Worm (Caenorhabditis elegans) whole organism, young adult: ENCODE results near the gene nhr-28.

Source experiments
- B0035.1 ChIP-seq: sonication (generic microtip); optimal IDR thresholded peaks from 2 replicates; lab custom pipeline; 2016; ENCODE audit warnings: missing genetic modification characterization, mild to moderate bottlenecking, missing compliant biosample characterization, missing genotype, missing genetic modification reagents
- F57C9.4 ChIP-seq: sonication (generic microtip); optimal IDR thresholded peaks from 2 replicates; lab custom pipeline; 2017; ENCODE audit warnings: mild to moderate bottlenecking, missing genetic modification characterization, missing compliant biosample characterization
- K11D2.4 ChIP-seq: fragments of 200-800 bp; sonication (Bioruptor generic); IDR thresholded peaks from 2 replicates; pipeline ENCODE4 v1.3.6; 2022; ENCODE audit warnings: missing genetic modification reagents, missing genetic modification characterization, missing compliant biosample characterization
- T07F8.4 ChIP-seq: sonication (generic microtip); optimal IDR thresholded peaks from 2 replicates; lab custom pipeline; 2016; ENCODE audit warnings: mild to moderate bottlenecking, missing genetic modification characterization, moderate library complexity, missing compliant biosample characterization
- T26A5.8 ChIP-seq: sonication (generic microtip); optimal IDR thresholded peaks from 2 replicates; lab custom pipeline; 2016; ENCODE audit warnings: missing genetic modification characterization, missing compliant biosample characterization
- aptf-2 ChIP-seq: fragments of 200-800 bp; sonication (Bioruptor generic); conservative IDR thresholded peaks from 2 replicates; pipeline ENCODE4 v1.3.6; 2022; ENCODE audit warnings: missing genetic modification reagents, missing genetic modification characterization, missing compliant biosample characterization
- aptf-3 ChIP-seq: fragments of 200-800 bp; sonication (Bioruptor generic); IDR thresholded peaks from 2 replicates; pipeline ENCODE4 v1.3.6; 2022; ENCODE audit warnings: missing genetic modification characterization, missing compliant biosample characterization
- atf-7 ChIP-seq: sonication (generic microtip); optimal IDR thresholded peaks from 2 replicates; lab custom pipeline; 2017; ENCODE audit warnings: mild to moderate bottlenecking, missing genetic modification characterization, missing compliant biosample characterization
- attf-3 ChIP-seq: fragments of 200-800 bp; sonication (Bioruptor generic); conservative IDR thresholded peaks from 2 replicates; pipeline ENCODE4 v1.3.6; 2022; ENCODE audit warnings: missing genetic modification reagents, missing genetic modification characterization, missing compliant biosample characterization
- bed-2 ChIP-seq: fragments of 200-800 bp; sonication (Bioruptor generic); IDR thresholded peaks from 2 replicates; pipeline ENCODE4 v1.3.6; 2022; ENCODE audit warnings: missing genetic modification reagents, missing genetic modification characterization, missing compliant biosample characterization
- ccch-3 ChIP-seq: fragments of 200-800 bp; sonication (Bioruptor generic); optimal IDR thresholded peaks from 2 replicates; lab custom pipeline; 2018; ENCODE audit warnings: mild to moderate bottlenecking, missing genetic modification characterization, missing compliant biosample characterization
- cebp-1 ChIP-seq, 2 experiments: fragments of 200-800 bp in 1 of 2; sonication (Bioruptor generic) in 1 of 2; sonication (generic microtip) in 1 of 2; IDR thresholded peaks in 1 of 2; optimal IDR thresholded peaks in 1 of 2; 2 replicates each; pipeline versions ENCODE4 v1.3.6 to Lab custom; 2017 to 2022; ENCODE audit warnings: missing compliant biosample characterization in 2 of 2, missing genetic modification characterization in 2 of 2, mild to moderate bottlenecking in 1 of 2, missing genetic modification reagents in 1 of 2, moderate library complexity in 1 of 2
- chd-7 ChIP-seq: sonication (generic microtip); optimal IDR thresholded peaks from 2 replicates; lab custom pipeline; 2016; ENCODE audit warnings: mild to moderate bottlenecking, missing genetic modification characterization, moderate library complexity, missing compliant biosample characterization
- die-1 ChIP-seq: sonication (generic microtip); optimal IDR thresholded peaks from 2 replicates; lab custom pipeline; 2016; ENCODE audit warnings: missing genotype, mild to moderate bottlenecking, missing genetic modification characterization, missing compliant biosample characterization
- egl-18 ChIP-seq: fragments of 200-800 bp; sonication (Bioruptor generic); IDR thresholded peaks from 2 replicates; pipeline ENCODE4 v1.3.6; 2022; ENCODE audit warnings: missing genetic modification reagents, missing genetic modification characterization, missing compliant biosample characterization
- egrh-3 ChIP-seq: fragments of 200-800 bp; sonication (Bioruptor generic); IDR thresholded peaks from 2 replicates; pipeline ENCODE4 v1.3.6; 2022; ENCODE audit warnings: missing genetic modification reagents, missing genetic modification characterization, missing compliant biosample characterization
- him-1 ChIP-seq: sonication (generic microtip); optimal IDR thresholded peaks from 2 replicates; lab custom pipeline; 2016; ENCODE audit warnings: missing genotype, missing genetic modification reagents, missing genetic modification characterization, missing compliant biosample characterization
- hlh-12 ChIP-seq: sonication (generic microtip); optimal IDR thresholded peaks from 2 replicates; lab custom pipeline; 2016; ENCODE audit warnings: missing genetic modification characterization, missing compliant biosample characterization
- hmg-1.2 ChIP-seq: fragments of 200-800 bp; sonication (Bioruptor generic); IDR thresholded peaks from 2 replicates; pipeline ENCODE4 v1.3.6; 2022; ENCODE audit warnings: missing genetic modification reagents, missing genetic modification characterization, missing compliant biosample characterization
- hmg-20 ChIP-seq: fragments of 200-800 bp; sonication (Bioruptor generic); IDR thresholded peaks from 2 replicates; pipeline ENCODE4 v1.3.6; 2022; ENCODE audit warnings: missing genetic modification reagents, missing genetic modification characterization, missing compliant biosample characterization
- hsf-1 ChIP-seq: fragments of 200-800 bp; sonication (Bioruptor generic); IDR thresholded peaks from 2 replicates; pipeline ENCODE4 v1.3.6; 2022; ENCODE audit warnings: missing genetic modification reagents, missing genetic modification characterization, missing compliant biosample characterization
- lag-1 ChIP-seq: fragments of 200-800 bp; sonication (Bioruptor generic); IDR thresholded peaks from 2 replicates; pipeline ENCODE4 v1.3.6; 2022; ENCODE audit warnings: missing genetic modification reagents, missing genetic modification characterization, missing compliant biosample characterization
- lin-40 ChIP-seq: sonication (generic microtip); optimal IDR thresholded peaks from 2 replicates; lab custom pipeline; 2016; ENCODE audit warnings: missing genetic modification characterization, mild to moderate bottlenecking, missing compliant biosample characterization, missing genotype, missing genetic modification reagents
- lsy-27 ChIP-seq: sonication (generic microtip); optimal IDR thresholded peaks from 2 replicates; lab custom pipeline; 2017; ENCODE audit warnings: missing genetic modification characterization, mild to moderate bottlenecking, missing compliant biosample characterization, antibody characterized with exemption, missing genotype, borderline replicate concordance; ENCODE audit not compliant: insufficient read depth
- madf-6 ChIP-seq: fragments of 200-800 bp; sonication (Bioruptor generic); IDR thresholded peaks from 2 replicates; pipeline ENCODE4 v1.3.6; 2022; ENCODE audit warnings: missing genetic modification reagents, missing genetic modification characterization, missing compliant biosample characterization
- madf-8 ChIP-seq: fragments of 200-800 bp; sonication (Bioruptor generic); conservative IDR thresholded peaks from 2 replicates; pipeline ENCODE4 v1.3.6; 2022; ENCODE audit warnings: missing genetic modification reagents, missing genetic modification characterization, missing compliant biosample characterization
- nhr-27 ChIP-seq: fragments of 200-800 bp; sonication (Bioruptor generic); optimal IDR thresholded peaks from 2 replicates; lab custom pipeline; 2018; ENCODE audit warnings: mild to moderate bottlenecking, missing genetic modification characterization, moderate library complexity, missing compliant biosample characterization
- snpc-4 ChIP-seq, 5 experiments: fragments of 150-350 bp in 1 of 5; sonication (generic microtip) in 4 of 5; optimal IDR thresholded peaks; 2 replicates each; lab custom pipeline; 2014 to 2018; ENCODE audit warnings: missing genetic modification characterization in 5 of 5, missing biosample characterization in 3 of 5, antibody characterized with exemption in 2 of 5, mild to moderate bottlenecking in 2 of 5, missing compliant biosample characterization in 2 of 5, missing genotype in 2 of 5, moderate library complexity in 2 of 5, missing genetic modification reagents in 1 of 5
- tbx-9 ChIP-seq: sonication (generic microtip); optimal IDR thresholded peaks from 2 replicates; lab custom pipeline; 2016; ENCODE audit warnings: borderline replicate concordance, missing genetic modification characterization, inconsistent platforms, missing compliant biosample characterization
- unc-62 ChIP-seq: fragments of 150-350 bp; optimal IDR thresholded peaks from 2 replicates; lab custom pipeline; 2014; ENCODE audit warnings: missing biosample characterization, missing genetic modification reagents, missing genetic modification characterization
- xnd-1 ChIP-seq: sonication (generic microtip); optimal IDR thresholded peaks from 2 replicates; lab custom pipeline; 2016; ENCODE audit warnings: missing genotype, missing genetic modification reagents, missing genetic modification characterization, missing compliant biosample characterization
- zfh-2 ChIP-seq: fragments of 200-800 bp; sonication (Bioruptor generic); conservative IDR thresholded peaks from 2 replicates; pipeline ENCODE4 v1.3.6; 2022; ENCODE audit warnings: missing genetic modification reagents, missing genetic modification characterization, missing compliant biosample characterization
- ztf-25 ChIP-seq: fragments of 200-800 bp; sonication (Bioruptor generic); IDR thresholded peaks from 2 replicates; pipeline ENCODE4 v1.3.6; 2022; ENCODE audit warnings: missing genetic modification reagents, missing genetic modification characterization, missing compliant biosample characterization
- ztf-28 ChIP-seq: fragments of 200-800 bp; sonication (Bioruptor generic); IDR thresholded peaks from 2 replicates; pipeline ENCODE4 v1.3.6; 2022; ENCODE audit warnings: missing genetic modification reagents, missing genetic modification characterization, missing compliant biosample characterization
- ztf-3 ChIP-seq: fragments of 200-800 bp; sonication (Bioruptor generic); optimal IDR thresholded peaks from 2 replicates; lab custom pipeline; 2018; ENCODE audit warnings: mild to moderate bottlenecking, missing genetic modification characterization, missing compliant biosample characterization

The nhr-28 gene

ce11 chrX:16354598-16355211 is at the start of gene nhr-28:
nhr-28 (plus strand) TSS chrX:16354976.
- no peak for TF ChIP-seq ztf-25 (GFP tag; lab: Robert Waterston, UW)
- TF ChIP-seq lag-1 = no peak
- TF ChIP-seq die-1 (tag; lab: Kevin White, UChicago) = no peak
- TF ChIP-seq madf-8 = no peak
- TF ChIP-seq chd-7 (tag; lab: Kevin White, UChicago) = no peak

- no peak for TF ChIP-seq cebp-1 (GFP tag; IDR thresholded peaks at IDR 0.05; lab: Robert Waterston, UW)
- TF ChIP-seq cebp-1 (tag; optimal IDR thresholded peaks at IDR 0.05; lab: Kevin White, UChicago) = no peak
- TF ChIP-seq hlh-12 (tag; lab: Kevin White, UChicago) = no peak
- no peak for TF ChIP-seq unc-62 (GFP tag; lab: Kevin White, UChicago)
- TF ChIP-seq tbx-9 (tag; lab: Kevin White, UChicago) = no peak
- no peak for TF ChIP-seq T07F8.4 (tag; lab: Kevin White, UChicago)
- TF ChIP-seq K11D2.4 (GFP tag; lab: Robert Waterston, UW) = no peak
- TF ChIP-seq him-1 (tag; lab: Kevin White, UChicago) = no peak
- no peak for TF ChIP-seq lsy-27 (tag; lab: Kevin White, UChicago)
Observed at ce11 chrX:16306164-16306563, 48.6 kb upstream of the nhr-28 start, which contains the start of gene twk-22. twk-22 (plus strand) TSS chrX:16306464.

ce11 chrX:16309705-16310104 is 45.1 kb upstream of the nhr-28 start:
- TF ChIP-seq atf-7 (tag; lab: Kevin White, UChicago) = no peak
- TF ChIP-seq xnd-1 (tag; lab: Kevin White, UChicago) = no peak
- no peak for TF ChIP-seq aptf-3 (GFP tag; lab: Robert Waterston, UW)
- TF ChIP-seq ccch-3 (GFP tag; lab: Kevin White, UChicago) = no peak
- TF ChIP-seq B0035.1 (tag; lab: Kevin White, UChicago) = no peak
- no peak for TF ChIP-seq ztf-28 (GFP tag; lab: Robert Waterston, UW)
- no peak for TF ChIP-seq F57C9.4 (tag; lab: Kevin White, UChicago)
- TF ChIP-seq nhr-27 (tag; lab: Kevin White, UChicago) = no peak
- TF ChIP-seq madf-6 (GFP tag; lab: Robert Waterston, UW) = no peak
- TF ChIP-seq lsy-27 (tag; lab: Kevin White, UChicago) = no peak
- no peak for TF ChIP-seq T26A5.8 (tag; lab: Kevin White, UChicago)
- no peak for TF ChIP-seq hmg-20 (GFP tag; lab: Robert Waterston, UW)
- no peak for TF ChIP-seq attf-3 (GFP tag; lab: Robert Waterston, UW)
- TF ChIP-seq egl-18 (GFP tag; lab: Robert Waterston, UW) = no peak
- peak; percentile 92 for TF ChIP-seq zfh-2 (GFP tag; lab: Robert Waterston, UW)
- TF ChIP-seq egrh-3 (GFP tag; lab: Robert Waterston, UW) = peak; percentile 81; the same call in 1 of the 2 replicates
- TF ChIP-seq aptf-2 (GFP tag; lab: Robert Waterston, UW) = no peak
- 0 out of 2 replicates have a peak, but pooled peaks have one; percentile 36 for TF ChIP-seq bed-2 (GFP tag; lab: Robert Waterston, UW)
- TF ChIP-seq lin-40 = no peak
- peak; percentile 19 for TF ChIP-seq snpc-4 (GFP tag; optimal IDR thresholded peaks at IDR 0.05; lab: Kevin White, UChicago)
- TF ChIP-seq snpc-4 (tag; optimal IDR thresholded peaks at IDR 0.05; lab: Kevin White, UChicago) = peak in 3 of 4 experiments; percentile 65 to 93 (median 89)
- no peak for TF ChIP-seq ztf-3
- TF ChIP-seq hmg-1.2 = peak; percentile 59
- no peak for TF ChIP-seq hsf-1
